Worm (Caenorhabditis elegans) whole organism, L4/young adult: Measurements from ENCODE around the gene ZC239.6.

Experiments
- dao-5 ChIP-seq: sonication (generic microtip); optimal IDR thresholded peaks from 2 replicates; lab custom pipeline; 2016; ENCODE audit warnings: missing genotype, missing genetic modification characterization, moderate library complexity, missing compliant biosample characterization
- him-1 ChIP-seq: sonication (generic microtip); optimal IDR thresholded peaks from 2 replicates; lab custom pipeline; 2016; ENCODE audit warnings: missing genotype, missing genetic modification reagents, missing genetic modification characterization, missing compliant biosample characterization

DNA sequence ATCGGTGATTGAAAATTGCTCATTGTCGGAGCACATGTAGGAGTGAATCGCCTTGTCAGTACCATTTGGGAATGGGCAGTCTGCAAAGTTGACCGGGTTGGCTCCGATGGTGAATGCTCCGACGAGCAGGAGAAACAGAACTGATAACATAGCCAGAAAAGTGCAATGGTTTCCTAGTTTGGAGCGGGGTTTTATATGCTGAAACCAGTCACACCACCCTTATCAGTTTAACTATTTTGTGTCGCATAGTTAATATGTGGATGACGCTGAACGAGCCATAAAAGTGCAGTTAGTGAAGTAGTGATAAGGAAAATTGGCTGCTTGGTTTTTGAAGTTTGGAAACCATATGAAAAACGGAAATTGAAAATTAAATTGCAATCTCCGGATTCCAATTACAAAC lies 36.4 kb downstream of the ZC239.6 start, which contains the start of gene C17F4.7:
- no peak for TF ChIP-seq dao-5
- TF ChIP-seq him-1, result no peak
